Worm (Caenorhabditis elegans) whole organism, early embryonic: ENCODE measurements around the gene ric-4.

ENCODE experiments used
- ama-1 ChIP-seq: fragments of 150-350 bp; optimal IDR thresholded peaks from 2 replicates; lab custom pipeline; 2014
- ets-7 ChIP-seq: sonication (generic microtip); optimal IDR thresholded peaks from 2 replicates; lab custom pipeline; 2016; ENCODE audit warnings: missing genotype, missing genetic modification characterization, missing compliant biosample characterization
- flt-1 ChIP-seq: fragments of 200-800 bp; sonication (Bioruptor generic); IDR thresholded peaks from 2 replicates; pipeline ENCODE4 v1.3.6; 2022; ENCODE audit warnings: missing genetic modification characterization, missing compliant biosample characterization
- hmg-4 ChIP-seq: fragments of 200-800 bp; sonication (Bioruptor generic); optimal IDR thresholded peaks from 2 replicates; lab custom pipeline; 2018; ENCODE audit warnings: mild to moderate bottlenecking, missing genetic modification characterization, missing compliant biosample characterization
- tbx-11 ChIP-seq: fragments of 200-800 bp; sonication (Bioruptor generic); IDR thresholded peaks from 2 replicates; pipeline ENCODE4 v1.3.6; 2022; ENCODE audit warnings: missing genetic modification characterization, missing compliant biosample characterization
- tbx-37 ChIP-seq: fragments of 200-800 bp; sonication (Bioruptor generic); conservative IDR thresholded peaks from 2 replicates; pipeline ENCODE4 v1.3.6; 2022; ENCODE audit warnings: missing genetic modification reagents, missing genetic modification characterization, missing compliant biosample characterization

- TF ChIP-seq tbx-11 (no peak), flt-1 (GFP tag; lab: Robert Waterston, UW) (no peak), ama-1 (no peak), ets-7 (no peak), tbx-37 (GFP tag; lab: Robert Waterston, UW) (no peak), hmg-4 (GFP tag; lab: Kevin White, UChicago) (no peak)
Measured at ce11 chrV:10247673-10248239, 22.4 kb downstream of the ric-4 start.
